Fruit fly (Drosophila melanogaster) whole organism, pupa: Measurements from ENCODE around the gene Rev1.
A peak's percentile ranks its signal among the peaks of the same experiment; 100 is the strongest.

Experiments used
- CG10348 ChIP-seq: fragments of 200-800 bp; sonication (Bioruptor generic); IDR thresholded peaks from 2 replicates; pipeline ENCODE4 v1.3.6; 2022; ENCODE audit warnings: missing biosample characterization, missing genetic modification characterization
- CG12605 ChIP-seq: fragments of 200-800 bp; sonication (Bioruptor generic); IDR thresholded peaks from 2 replicates; pipeline ENCODE4 v1.3.6; 2022; ENCODE audit warnings: missing biosample characterization, missing genetic modification characterization
- CG13204 ChIP-seq: fragments of 200-800 bp; sonication (Bioruptor generic); optimal IDR thresholded peaks from 2 replicates; lab custom pipeline; 2018; ENCODE audit warnings: missing biosample characterization, mild to moderate bottlenecking, missing genetic modification characterization, moderate library complexity
- CG14655 ChIP-seq: fragments of 200-800 bp; sonication (Bioruptor generic); optimal IDR thresholded peaks from 3 replicates; lab custom pipeline; 2017; ENCODE audit warnings: mild to moderate bottlenecking, missing biosample characterization, missing genetic modification reagents, missing genetic modification characterization
- CG15710 ChIP-seq: fragments of 200-800 bp; sonication (Bioruptor generic); optimal IDR thresholded peaks from 2 replicates; lab custom pipeline; 2018; ENCODE audit warnings: missing biosample characterization, mild to moderate bottlenecking, missing genetic modification characterization, moderate library complexity
- CG17806 ChIP-seq: fragments of 200-800 bp; sonication (Bioruptor generic); optimal IDR thresholded peaks from 2 replicates; lab custom pipeline; 2018; ENCODE audit warnings: missing biosample characterization, mild to moderate bottlenecking, missing genetic modification characterization, moderate library complexity
- CG32121 ChIP-seq: fragments of 200-800 bp; sonication (Bioruptor generic); IDR thresholded peaks from 2 replicates; pipeline ENCODE4 v1.3.6; 2022; ENCODE audit warnings: missing biosample characterization, missing genetic modification characterization
- CG34367 ChIP-seq: fragments of 200-800 bp; sonication (Bioruptor generic); optimal IDR thresholded peaks from 2 replicates; lab custom pipeline; 2018; ENCODE audit warnings: missing biosample characterization, mild to moderate bottlenecking, missing genetic modification characterization
- CG4496 ChIP-seq: fragments of 200-800 bp; sonication (Bioruptor generic); IDR thresholded peaks from 3 replicates; pipeline ENCODE4 v1.3.6; 2022; ENCODE audit warnings: missing biosample characterization, missing genetic modification characterization
- CG8159 ChIP-seq: fragments of 200-800 bp; sonication (Bioruptor generic); optimal IDR thresholded peaks from 3 replicates; lab custom pipeline; 2018; ENCODE audit warnings: missing biosample characterization, mild to moderate bottlenecking, missing genetic modification characterization, moderate library complexity
- CG8301 ChIP-seq: fragments of 200-800 bp; sonication (Bioruptor generic); optimal IDR thresholded peaks from 2 replicates; lab custom pipeline; 2018; ENCODE audit warnings: missing biosample characterization, mild to moderate bottlenecking, missing genetic modification characterization
- CG9948 ChIP-seq: fragments of 200-800 bp; sonication (Bioruptor generic); optimal IDR thresholded peaks from 2 replicates; lab custom pipeline; 2018; ENCODE audit warnings: missing biosample characterization, mild to moderate bottlenecking, missing genetic modification characterization, moderate library complexity
- D1 ChIP-seq: fragments of 200-800 bp; sonication (Bioruptor generic); optimal IDR thresholded peaks from 2 replicates; lab custom pipeline; 2018; ENCODE audit warnings: missing biosample characterization, mild to moderate bottlenecking, missing genetic modification characterization, moderate library complexity
- EcR ChIP-seq: fragments of 200-800 bp; sonication (Bioruptor generic); optimal IDR thresholded peaks from 3 replicates; lab custom pipeline; 2019; ENCODE audit warnings: missing biosample characterization, missing genetic modification characterization, mild to moderate bottlenecking, moderate library complexity, missing genetic modification reagents
- Ets98B ChIP-seq: fragments of 200-800 bp; sonication (Bioruptor generic); IDR thresholded peaks from 2 replicates; pipeline ENCODE4 v1.3.6; 2022; ENCODE audit warnings: missing biosample characterization, missing genetic modification characterization
- Pif1A ChIP-seq: fragments of 200-800 bp; sonication (Bioruptor generic); optimal IDR thresholded peaks from 3 replicates; lab custom pipeline; 2016; ENCODE audit warnings: missing biosample characterization, missing genetic modification characterization
- Pif1B ChIP-seq: fragments of 200-800 bp; sonication (Bioruptor generic); optimal IDR thresholded peaks from 3 replicates; lab custom pipeline; 2016; ENCODE audit warnings: missing biosample characterization, missing genetic modification characterization
- Snoo ChIP-seq: fragments of 200-800 bp; sonication (Bioruptor generic); optimal IDR thresholded peaks from 3 replicates; lab custom pipeline; 2017; ENCODE audit warnings: missing biosample characterization, mild to moderate bottlenecking, missing genetic modification characterization, inconsistent platforms
- fd96Ca ChIP-seq: fragments of 200-800 bp; sonication (Bioruptor generic); IDR thresholded peaks from 3 replicates; pipeline ENCODE4 v1.3.6; 2022; ENCODE audit warnings: missing biosample characterization, missing genetic modification characterization
- gl ChIP-seq: fragments of 200-800 bp; sonication (Bioruptor generic); optimal IDR thresholded peaks from 2 replicates; lab custom pipeline; 2018; ENCODE audit warnings: missing biosample characterization, mild to moderate bottlenecking, missing genetic modification characterization
- rn ChIP-seq: fragments of 200-800 bp; sonication (Bioruptor generic); IDR thresholded peaks from 2 replicates; pipeline ENCODE4 v1.3.6; 2022; ENCODE audit warnings: missing biosample characterization, missing genetic modification characterization

Gene Rev1

DNA sequence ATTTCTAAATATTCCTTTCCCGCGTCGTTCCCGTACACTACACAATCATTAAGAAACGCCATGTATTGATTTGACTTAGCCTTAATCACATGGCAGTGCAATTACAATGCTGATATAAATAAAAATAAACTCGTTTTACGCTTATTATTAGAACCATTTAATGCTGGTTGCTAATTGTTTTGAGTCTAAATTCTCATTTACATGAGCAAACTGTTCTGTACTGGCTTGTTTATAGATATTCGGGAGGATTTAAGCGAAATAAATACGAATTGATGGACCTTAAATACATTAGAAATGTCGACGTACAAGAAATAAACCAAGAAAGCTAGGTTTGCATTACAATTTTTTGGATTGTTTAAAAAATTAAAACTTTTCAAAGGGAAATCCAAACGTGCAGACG, 26.8 kb upstream of the Rev1 start:
- no peak for TF ChIP-seq EcR (GFP tag; lab: Kevin White, UChicago)
- TF ChIP-seq fd96Ca (GFP tag; lab: Robert Waterston, UW) = no peak
- TF ChIP-seq D1 (tag; lab: Kevin White, UChicago) = no peak
- TF ChIP-seq CG8301 (tag; lab: Kevin White, UChicago) = no peak
- no peak for TF ChIP-seq CG12605
- no peak for TF ChIP-seq CG4496 (GFP tag; lab: Robert Waterston, UW)
- no peak for TF ChIP-seq CG17806
- no peak for TF ChIP-seq Pif1A (GFP tag; lab: Kevin White, UChicago)
- TF ChIP-seq Snoo (tag; lab: Kevin White, UChicago) = no peak
- no peak for TF ChIP-seq gl
- no peak for TF ChIP-seq CG13204
- no peak for TF ChIP-seq Pif1B
- TF ChIP-seq CG8159 (tag; lab: Kevin White, UChicago) = no peak
- no peak for TF ChIP-seq CG14655
- TF ChIP-seq CG9948 (tag; lab: Kevin White, UChicago) = no peak
- no peak for TF ChIP-seq CG32121 (GFP tag; lab: Robert Waterston, UW)
- TF ChIP-seq rn (GFP tag; lab: Robert Waterston, UW) = no peak
- TF ChIP-seq CG34367 (tag; lab: Kevin White, UChicago) = no peak
- TF ChIP-seq CG10348 (GFP tag; lab: Robert Waterston, UW) = no peak
- TF ChIP-seq Ets98B (GFP tag; lab: Robert Waterston, UW) = no peak

DNA sequence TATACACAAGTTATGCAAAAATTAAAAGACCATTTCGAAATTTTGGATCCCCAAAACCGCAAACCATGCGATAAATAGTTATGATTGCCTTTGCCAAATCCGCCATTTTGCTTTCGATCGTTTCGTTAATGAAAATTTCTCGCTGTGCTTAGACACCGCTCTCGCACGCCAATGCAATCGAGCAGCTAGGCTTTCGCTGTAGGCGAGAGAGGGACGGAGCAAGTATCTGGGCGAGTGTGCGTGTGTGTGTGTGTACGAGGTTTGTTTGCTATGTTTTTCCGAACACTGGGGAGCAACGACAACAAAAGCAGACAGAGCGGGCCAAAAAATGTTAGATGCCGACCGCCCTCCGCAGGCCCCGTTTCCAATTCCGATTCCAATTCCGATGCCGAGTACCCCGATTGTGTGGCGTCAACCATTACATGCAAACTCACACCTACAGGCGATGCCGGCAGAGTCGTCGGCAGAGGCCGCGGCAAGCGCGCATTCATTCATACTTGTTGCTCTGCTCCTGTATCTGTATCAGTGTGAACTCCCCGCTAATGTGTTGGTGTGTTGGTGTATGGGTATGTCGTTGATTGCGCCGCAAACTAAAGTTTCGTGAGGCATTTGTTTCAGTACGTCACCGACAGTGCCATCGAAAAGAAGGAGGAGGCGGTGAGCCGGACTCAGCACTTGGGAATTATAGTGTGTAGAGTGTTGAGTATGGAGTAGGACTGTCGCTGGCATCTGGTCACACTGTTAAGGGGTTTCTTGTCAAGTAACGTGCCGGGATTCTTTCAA, 26.2 kb upstream of the Rev1 start:
- TF ChIP-seq Ets98B (GFP tag; lab: Robert Waterston, UW) = peak; percentile 71
- peak; percentile 78 for TF ChIP-seq fd96Ca (GFP tag; lab: Robert Waterston, UW)
- 0 out of 2 replicates have a peak, but pooled peaks have one; percentile 26 for TF ChIP-seq rn (GFP tag; lab: Robert Waterston, UW)
- peak; percentile 32 for TF ChIP-seq CG34367 (tag; lab: Kevin White, UChicago)
- TF ChIP-seq CG32121 (GFP tag; lab: Robert Waterston, UW) = peak; percentile 80
- peak; percentile 15 for TF ChIP-seq CG8159 (tag; lab: Kevin White, UChicago)
- TF ChIP-seq EcR (GFP tag; lab: Kevin White, UChicago) = peak; percentile 70
- no peak for TF ChIP-seq CG9948 (tag; lab: Kevin White, UChicago)
- no peak for TF ChIP-seq Snoo (tag; lab: Kevin White, UChicago)
- TF ChIP-seq CG12605 = 0 out of 2 replicates have a peak, but pooled peaks have one; percentile 62
- peak; percentile 65 for TF ChIP-seq CG13204
- peak; percentile 15 for TF ChIP-seq CG15710
- peak; percentile 49 for TF ChIP-seq CG14655
- TF ChIP-seq Pif1B = no peak
- TF ChIP-seq gl = peak; percentile 17
- no peak for TF ChIP-seq Pif1A (GFP tag; lab: Kevin White, UChicago)
- TF ChIP-seq CG10348 (GFP tag; lab: Robert Waterston, UW) = no peak
- TF ChIP-seq CG4496 (GFP tag; lab: Robert Waterston, UW) = peak; percentile 70
- no peak for TF ChIP-seq D1 (tag; lab: Kevin White, UChicago)
- TF ChIP-seq CG8301 (tag; lab: Kevin White, UChicago) = peak; percentile 44
- TF ChIP-seq CG17806 = peak; percentile 27

DNA sequence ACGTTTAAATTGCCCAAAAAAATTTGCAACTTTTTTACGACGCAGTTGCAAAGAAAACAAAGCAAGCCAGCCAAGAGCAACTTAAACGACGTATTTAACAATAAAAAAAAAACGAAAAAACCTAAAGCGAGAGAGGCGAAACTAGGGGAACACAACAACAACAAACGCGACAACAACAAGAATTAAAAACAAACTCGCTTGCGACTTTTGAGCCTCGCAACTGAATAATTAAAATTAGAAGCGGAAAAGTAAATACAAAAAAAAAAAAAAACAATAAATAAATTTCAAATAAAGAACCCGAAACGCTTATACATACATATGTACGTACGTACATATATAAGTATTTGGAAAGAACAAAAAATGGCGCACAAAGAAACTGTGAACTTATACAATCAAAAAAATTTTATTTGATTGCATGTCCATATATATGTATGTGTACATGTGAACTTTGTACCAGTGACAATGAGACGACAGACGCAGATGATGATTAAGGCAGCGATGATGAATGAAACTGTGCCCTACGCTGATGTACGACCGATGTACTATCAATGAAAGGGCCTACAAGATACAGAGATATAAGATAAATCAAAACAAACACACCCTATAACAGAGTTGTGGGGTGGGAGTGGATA, 25.4 kb upstream of the Rev1 start:
- TF ChIP-seq Pif1B (no peak), Snoo (tag; lab: Kevin White, UChicago) (peak; percentile 17), CG12605 (no peak)
- TF ChIP-seq, all 21 proteins: peak for 1

DNA sequence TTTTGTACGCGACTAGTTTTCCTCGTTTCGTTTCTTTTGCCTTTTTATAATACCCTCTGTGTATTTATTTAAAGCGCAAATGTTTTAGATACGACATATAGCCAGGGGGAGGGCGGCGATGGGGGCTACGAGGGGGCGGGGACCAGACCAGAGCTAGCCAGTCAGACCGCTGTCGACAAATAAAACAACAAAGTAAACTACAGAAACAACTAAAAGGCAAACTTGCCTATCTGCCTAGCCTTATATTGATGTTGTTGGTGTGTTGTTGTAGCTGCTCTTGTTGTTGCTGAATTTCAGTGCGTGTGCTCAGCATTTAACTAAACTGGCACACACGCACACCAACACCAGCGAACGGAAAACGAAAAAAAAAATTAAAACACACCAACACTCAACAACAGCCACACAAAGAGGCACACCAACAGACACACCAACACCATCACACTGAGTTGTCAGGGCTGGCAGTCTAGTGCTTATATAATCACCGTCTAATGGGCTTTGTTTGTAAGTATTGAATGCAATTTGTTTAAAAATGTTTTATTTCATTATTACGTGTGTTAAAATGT, 24.7 kb upstream of the Rev1 start:
- TF ChIP-seq fd96Ca (GFP tag; lab: Robert Waterston, UW) = no peak; the same call in 2 of the 3 replicates
- no peak for TF ChIP-seq CG10348 (GFP tag; lab: Robert Waterston, UW)
- TF ChIP-seq CG4496 (GFP tag; lab: Robert Waterston, UW) = peak; percentile 69
- no peak for TF ChIP-seq CG8159 (tag; lab: Kevin White, UChicago)
- TF ChIP-seq EcR (GFP tag; lab: Kevin White, UChicago) = no peak
- TF ChIP-seq CG34367 (tag; lab: Kevin White, UChicago) = no peak
- no peak for TF ChIP-seq CG8301 (tag; lab: Kevin White, UChicago)
- TF ChIP-seq gl = no peak
- TF ChIP-seq Ets98B (GFP tag; lab: Robert Waterston, UW) = peak; percentile 51
- TF ChIP-seq CG13204 = no peak
- no peak for TF ChIP-seq CG9948 (tag; lab: Kevin White, UChicago)
- TF ChIP-seq CG32121 (GFP tag; lab: Robert Waterston, UW) = peak; percentile 68
- no peak for TF ChIP-seq Pif1B
- TF ChIP-seq CG12605 = peak; percentile 8
- no peak for TF ChIP-seq CG17806
- no peak for TF ChIP-seq Snoo (tag; lab: Kevin White, UChicago)
- peak; percentile 20 for TF ChIP-seq CG14655
- no peak for TF ChIP-seq CG15710
- TF ChIP-seq Pif1A (GFP tag; lab: Kevin White, UChicago) = peak; percentile 26
- no peak for TF ChIP-seq rn (GFP tag; lab: Robert Waterston, UW)
- TF ChIP-seq D1 (tag; lab: Kevin White, UChicago) = no peak
